Worm (Caenorhabditis elegans) whole organism, L4/young adult: Measurements from ENCODE around the gene Y39H10B.2.

Experiments
- W03F9.2 ChIP-seq: fragments of 150-350 bp; optimal IDR thresholded peaks from 2 replicates; lab custom pipeline; 2014; ENCODE audit warnings: missing biosample characterization, missing genetic modification characterization
- dao-5 ChIP-seq: sonication (generic microtip); optimal IDR thresholded peaks from 2 replicates; lab custom pipeline; 2016; ENCODE audit warnings: missing genotype, missing genetic modification characterization, moderate library complexity, missing compliant biosample characterization
- him-1 ChIP-seq: sonication (generic microtip); optimal IDR thresholded peaks from 2 replicates; lab custom pipeline; 2016; ENCODE audit warnings: missing genotype, missing genetic modification reagents, missing genetic modification characterization, missing compliant biosample characterization

DNA sequence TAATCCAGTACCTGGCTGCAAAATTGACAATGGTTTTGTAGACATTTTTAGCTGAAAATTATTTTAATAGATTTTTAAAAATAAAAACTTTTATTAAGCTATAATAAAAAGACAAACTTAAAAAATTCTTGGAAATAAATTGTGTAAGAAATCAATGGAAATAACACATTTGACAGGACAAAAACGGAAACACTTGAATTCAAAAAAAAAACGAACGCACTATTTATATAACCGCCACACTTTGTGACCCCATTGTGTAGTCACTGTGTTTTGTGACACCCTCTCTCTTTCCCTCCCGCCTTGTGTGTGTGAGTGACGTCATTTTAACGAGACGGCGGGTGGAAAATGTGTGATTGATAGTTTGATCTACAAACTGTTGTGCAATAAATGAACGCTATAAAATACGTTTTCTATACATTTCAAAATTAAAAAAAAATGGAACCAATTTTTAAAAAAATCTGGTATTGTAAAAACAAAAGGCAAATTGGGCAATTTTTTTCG is 24.3 kb upstream of the Y39H10B.2 start, which contains the start of gene F59B1.8:
- TF ChIP-seq him-1 (tag; lab: Kevin White, UChicago) (no peak), W03F9.2 (tag; lab: Kevin White, UChicago) (no peak), dao-5 (tag; lab: Kevin White, UChicago) (no peak)
